Worm (Caenorhabditis elegans): ENCODE data around the gene srx-9.

srx-9 gene

DNA sequence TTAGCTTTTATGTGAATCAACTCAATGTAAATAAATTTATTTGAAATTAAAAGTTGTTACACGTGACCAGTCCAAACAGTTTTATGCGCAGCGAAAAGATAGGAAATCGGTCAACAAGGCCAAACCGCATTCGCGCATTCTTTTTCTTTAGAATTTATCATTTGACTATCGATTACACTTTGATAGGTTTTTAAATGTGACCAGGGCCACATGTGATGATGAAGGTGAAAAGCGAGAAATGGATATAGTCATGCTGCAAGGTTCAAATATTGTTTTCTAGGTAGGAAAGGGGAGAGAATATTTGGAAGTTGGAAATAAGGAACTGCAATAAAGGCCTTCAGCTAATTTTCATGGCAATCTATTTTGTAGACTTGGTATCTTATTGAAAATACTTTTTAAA lies 41.7 kb upstream of the srx-9 start:
- no peak for TF ChIP-seq unc-55 (GFP tag; optimal IDR thresholded peaks at IDR 0.05)

DNA sequence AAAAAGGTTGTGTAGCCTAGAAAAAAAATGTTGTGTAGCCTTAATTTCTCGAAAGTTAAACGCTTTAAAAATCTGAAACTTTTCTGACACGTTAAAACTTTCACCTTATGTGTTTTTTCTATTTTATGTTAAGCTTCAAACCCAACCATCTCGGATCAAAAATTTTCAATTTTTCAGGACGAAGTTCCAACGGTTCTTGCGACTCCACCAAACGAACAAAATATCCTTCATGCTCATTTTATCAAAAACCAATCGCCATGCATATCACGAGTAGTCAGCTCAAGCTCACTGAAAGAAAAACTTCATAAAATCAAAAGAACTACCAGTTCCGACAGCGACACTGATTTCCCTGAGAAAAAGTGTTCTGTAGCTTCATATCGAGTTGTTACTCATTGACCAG lies 41.2 kb upstream of the srx-9 start:
- TF ChIP-seq pax-1 (tag; optimal IDR thresholded peaks at IDR 0.05) (no peak), elt-2 (tag; optimal IDR thresholded peaks at IDR 0.05) (no peak), ceh-19 (GFP tag; optimal IDR thresholded peaks at IDR 0.05) (no peak), sox-2 (GFP tag; IDR thresholded peaks at IDR 0.05) (no peak), ets-4 (tag; optimal IDR thresholded peaks at IDR 0.05) (no peak), dmd-4 (tag; optimal IDR thresholded peaks at IDR 0.05; ENCODE audit: borderline replicate concordance) (no peak), nfya-1 (tag; optimal IDR thresholded peaks at IDR 0.05) (no peak)

- no peak for TF ChIP-seq ceh-45 (GFP tag; IDR thresholded peaks at IDR 0.05)
- no peak for TF ChIP-seq pros-1 (tag; optimal IDR thresholded peaks at IDR 0.05)
- no peak for TF ChIP-seq hlh-8 (tag; optimal IDR thresholded peaks at IDR 0.05)
- TF ChIP-seq hlh-13 (GFP tag; optimal IDR thresholded peaks at IDR 0.05): no peak
- TF ChIP-seq dve-1 (tag; optimal IDR thresholded peaks at IDR 0.05): no peak
- no peak for TF ChIP-seq gmeb-2 (tag; optimal IDR thresholded peaks at IDR 0.05)
- TF ChIP-seq unc-55 (GFP tag; optimal IDR thresholded peaks at IDR 0.05): no peak
- TF ChIP-seq ztf-16 (tag; optimal IDR thresholded peaks at IDR 0.05): no peak
- TF ChIP-seq npax-4 (tag; optimal IDR thresholded peaks at IDR 0.05): no peak
- TF ChIP-seq K02D7.2 (tag; optimal IDR thresholded peaks at IDR 0.05): no peak
- TF ChIP-seq zip-5 (tag; optimal IDR thresholded peaks at IDR 0.05): no peak
- no peak for TF ChIP-seq ahr-1 (tag; optimal IDR thresholded peaks at IDR 0.05)
- TF ChIP-seq hlh-6 (tag; optimal IDR thresholded peaks at IDR 0.05): no peak
- no peak for TF ChIP-seq che-1 (tag; optimal IDR thresholded peaks at IDR 0.05)
- TF ChIP-seq pqm-1 (tag; optimal IDR thresholded peaks at IDR 0.05): no peak
These were observed 40.3 kb upstream of the srx-9 start, which contains the start of the genes ddo-2 and F25E5.8 for ce11 chrV:7435376-7436204. Gene ddo-2, minus strand, starts transcription at chrV:7435705. Gene F25E5.8, plus strand, starts transcription at chrV:7435930.

- peak; percentile 19 for TF ChIP-seq unc-55 (GFP tag; optimal IDR thresholded peaks at IDR 0.05)
- TF ChIP-seq ceh-24 (tag; optimal IDR thresholded peaks at IDR 0.05): no peak
These were observed 39.6 kb upstream of the srx-9 start for ce11 chrV:7434805-7435363.

- TF ChIP-seq nfya-1 (tag; optimal IDR thresholded peaks at IDR 0.05): no peak
- no peak for TF ChIP-seq ttx-3 (tag; optimal IDR thresholded peaks at IDR 0.05)
- no peak for TF ChIP-seq hlh-30 (tag; optimal IDR thresholded peaks at IDR 0.05; ENCODE audit: insufficient read depth)
- TF ChIP-seq ceh-22 (tag; optimal IDR thresholded peaks at IDR 0.05): no peak
- TF ChIP-seq fax-1 (tag; optimal IDR thresholded peaks at IDR 0.05): no peak
- TF ChIP-seq ceh-30 (tag; optimal IDR thresholded peaks at IDR 0.05): no peak
- no peak for TF ChIP-seq hlh-8 (tag; optimal IDR thresholded peaks at IDR 0.05)
- TF ChIP-seq pat-9 (tag; optimal IDR thresholded peaks at IDR 0.05): no peak
- no peak for TF ChIP-seq ceh-34 (tag; optimal IDR thresholded peaks at IDR 0.05)
- TF ChIP-seq ceh-31 (tag; optimal IDR thresholded peaks at IDR 0.05): no peak
- TF ChIP-seq sox-2 (GFP tag; IDR thresholded peaks at IDR 0.05): no peak
- TF ChIP-seq ahr-1 (tag; optimal IDR thresholded peaks at IDR 0.05): no peak
These were observed 37.3 kb upstream of the srx-9 start for ce11 chrV:7432441-7433146.
